Fruit fly (Drosophila melanogaster) whole organism, embryonic: Measurements from ENCODE around the gene Nepl21.

Source experiments
- CG10431 ChIP-seq: fragments of 200-800 bp; sonication (Bioruptor generic); optimal IDR thresholded peaks from 3 replicates; lab custom pipeline; 2018; ENCODE audit warnings: missing biosample characterization, mild to moderate bottlenecking, missing genetic modification characterization
- CG10543 ChIP-seq: fragments of 200-800 bp; sonication (Bioruptor generic); optimal IDR thresholded peaks from 3 replicates; lab custom pipeline; 2017; ENCODE audit warnings: missing biosample characterization, mild to moderate bottlenecking, missing genetic modification characterization, moderate library complexity
- CG12219 ChIP-seq: fragments of 200-800 bp; sonication (Bioruptor generic); optimal IDR thresholded peaks from 3 replicates; lab custom pipeline; 2018; ENCODE audit warnings: missing biosample characterization, mild to moderate bottlenecking, missing genetic modification characterization
- CG1233 ChIP-seq: fragments of 200-800 bp; sonication (Bioruptor generic); optimal IDR thresholded peaks from 4 replicates; lab custom pipeline; 2018; ENCODE audit warnings: missing biosample characterization, mild to moderate bottlenecking, missing genetic modification characterization
- CG12769 ChIP-seq: fragments of 200-800 bp; sonication (Bioruptor generic); optimal IDR thresholded peaks from 2 replicates; lab custom pipeline; 2019; ENCODE audit warnings: missing biosample characterization, mild to moderate bottlenecking, missing genetic modification characterization, moderate library complexity
- CG13287 ChIP-seq: fragments of 200-800 bp; sonication (Bioruptor generic); IDR thresholded peaks from 2 replicates; pipeline ENCODE4 v1.3.6; 2022; ENCODE audit warnings: missing biosample characterization, missing genetic modification characterization; ENCODE audit not compliant: partially characterized antibody
- CG13775 ChIP-seq: fragments of 200-800 bp; sonication (Bioruptor generic); optimal IDR thresholded peaks from 3 replicates; lab custom pipeline; 2017; ENCODE audit warnings: missing biosample characterization, mild to moderate bottlenecking, missing genetic modification characterization
- CG14441 ChIP-seq: fragments of 200-800 bp; sonication (Bioruptor generic); IDR thresholded peaks from 2 replicates; pipeline ENCODE4 v1.3.6; 2022; ENCODE audit warnings: missing biosample characterization, missing genetic modification characterization
- CG15696 ChIP-seq: fragments of 200-800 bp; sonication (Bioruptor generic); optimal IDR thresholded peaks from 2 replicates; lab custom pipeline; 2019; ENCODE audit warnings: missing biosample characterization, mild to moderate bottlenecking, missing genetic modification characterization, moderate library complexity
- CG17186 ChIP-seq: fragments of 200-800 bp; sonication (Bioruptor generic); optimal IDR thresholded peaks from 3 replicates; lab custom pipeline; 2017; ENCODE audit warnings: missing biosample characterization, missing genetic modification reagents, missing genetic modification characterization
- CG18011 ChIP-seq: fragments of 200-800 bp; sonication (Bioruptor generic); optimal IDR thresholded peaks from 2 replicates; lab custom pipeline; 2017; ENCODE audit warnings: missing biosample characterization, missing genetic modification characterization, mild to moderate bottlenecking, moderate library complexity, missing genotype
- CG2199 ChIP-seq: fragments of 200-800 bp; sonication (Bioruptor generic); IDR thresholded peaks from 3 replicates; pipeline ENCODE4 v1.3.6; 2022; ENCODE audit warnings: missing biosample characterization, missing genetic modification characterization
- CG34376 ChIP-seq: fragments of 200-800 bp; sonication (Bioruptor generic); optimal IDR thresholded peaks from 2 replicates; lab custom pipeline; 2018; ENCODE audit warnings: missing biosample characterization, mild to moderate bottlenecking, missing genetic modification characterization
- CG6791 ChIP-seq: fragments of 200-800 bp; sonication (Bioruptor generic); IDR thresholded peaks from 3 replicates; pipeline ENCODE4 v1.3.6; 2022; ENCODE audit warnings: missing biosample characterization, missing genetic modification characterization; ENCODE audit not compliant: partially characterized antibody
- CG6854 ChIP-seq: fragments of 200-800 bp; sonication (Bioruptor generic); optimal IDR thresholded peaks from 3 replicates; lab custom pipeline; 2017; ENCODE audit warnings: missing biosample characterization, mild to moderate bottlenecking, missing genetic modification characterization
- CG7987 ChIP-seq: fragments of 200-800 bp; sonication (Bioruptor generic); optimal IDR thresholded peaks from 2 replicates; lab custom pipeline; 2018; ENCODE audit warnings: missing biosample characterization, mild to moderate bottlenecking, missing genetic modification characterization, moderate library complexity
- CG8478 ChIP-seq: fragments of >200 bp; optimal IDR thresholded peaks from 2 replicates; lab custom pipeline; 2018
- CG8924 ChIP-seq: fragments of 200-800 bp; optimal IDR thresholded peaks from 3 replicates; lab custom pipeline; 2019; ENCODE audit warnings: missing biosample characterization, mild to moderate bottlenecking, missing genetic modification characterization, moderate library complexity
- CG9876 ChIP-seq: fragments of 200-800 bp; sonication (Bioruptor generic); optimal IDR thresholded peaks from 2 replicates; lab custom pipeline; 2016; ENCODE audit warnings: missing biosample characterization, missing genetic modification characterization
- CrebB ChIP-seq: fragments of 200-800 bp; sonication (Bioruptor generic); optimal IDR thresholded peaks from 3 replicates; lab custom pipeline; 2018; ENCODE audit warnings: missing biosample characterization, mild to moderate bottlenecking, missing genetic modification characterization
- D ChIP-seq, 2 experiments: fragments of 200-800 bp in 1 of 2; fragments of >200 bp in 1 of 2; sonication (Bioruptor generic) in 1 of 2; optimal IDR thresholded peaks; 2 replicates in 1 of 2; 3 replicates in 1 of 2; lab custom pipeline; 2017; ENCODE audit warnings: mild to moderate bottlenecking in 1 of 2, missing biosample characterization in 1 of 2, missing genetic modification characterization in 1 of 2, missing genetic modification reagents in 1 of 2
- Fer1 ChIP-seq: fragments of 200-800 bp; sonication (Bioruptor generic); optimal IDR thresholded peaks from 2 replicates; lab custom pipeline; 2017; ENCODE audit warnings: missing biosample characterization, mild to moderate bottlenecking, missing genetic modification characterization
- H15 ChIP-seq: fragments of 200-800 bp; sonication (Bioruptor generic); IDR thresholded peaks from 3 replicates; pipeline ENCODE4 v1.3.6; 2022; ENCODE audit warnings: missing biosample characterization, missing genetic modification characterization
- HLH54F ChIP-seq: fragments of 200-800 bp; sonication (Bioruptor generic); optimal IDR thresholded peaks from 3 replicates; lab custom pipeline; 2016; ENCODE audit warnings: missing biosample characterization, missing genetic modification characterization
- HmgZ ChIP-seq: fragments of 200-800 bp; sonication (Bioruptor generic); optimal IDR thresholded peaks from 2 replicates; lab custom pipeline; 2018; ENCODE audit warnings: missing biosample characterization, mild to moderate bottlenecking, missing genetic modification characterization
- Hmx ChIP-seq: fragments of 200-800 bp; sonication (Bioruptor generic); optimal IDR thresholded peaks from 2 replicates; lab custom pipeline; 2016; ENCODE audit warnings: missing biosample characterization, missing genetic modification characterization
- Med ChIP-seq: fragments of 200-800 bp; sonication (Bioruptor generic); peaks from one replicate; lab custom pipeline; 2016; ENCODE audit warnings: missing biosample characterization, missing genetic modification characterization, mild to moderate bottlenecking, inconsistent platforms, moderate library complexity
- NFAT ChIP-seq: fragments of 200-800 bp; sonication (Bioruptor generic); IDR thresholded peaks from 2 replicates; pipeline ENCODE4 v1.3.6; 2022; ENCODE audit warnings: missing biosample characterization, missing genetic modification characterization
- NK7.1 ChIP-seq: fragments of 200-800 bp; sonication (Bioruptor generic); optimal IDR thresholded peaks from 3 replicates; lab custom pipeline; 2016; ENCODE audit warnings: missing biosample characterization, missing genetic modification characterization
- Oaz ChIP-seq: fragments of 200-800 bp; sonication (Bioruptor generic); IDR thresholded peaks from 2 replicates; pipeline ENCODE4 v1.3.6; 2022; ENCODE audit warnings: missing biosample characterization, missing genetic modification characterization
- Pdp1 ChIP-seq, 2 experiments: fragments of 200-800 bp; sonication (Bioruptor generic); optimal IDR thresholded peaks; 3 replicates each; lab custom pipeline; 2016; ENCODE audit warnings: missing biosample characterization in 2 of 2, missing genetic modification characterization in 2 of 2, mild to moderate bottlenecking in 1 of 2, moderate library complexity in 1 of 2
- Rfx ChIP-seq: fragments of 200-800 bp; sonication (Bioruptor generic); IDR thresholded peaks from 2 replicates; pipeline ENCODE4 v1.3.6; 2022; ENCODE audit warnings: missing biosample characterization, missing genetic modification characterization
- Stat92E ChIP-seq, 3 experiments: fragments of >200 bp in 2 of 3; fragments of 200-800 bp in 1 of 3; sonication (Bioruptor generic) in 1 of 3; optimal IDR thresholded peaks; 2 replicates each; lab custom pipeline; 2017 to 2019; ENCODE audit warnings: missing biosample characterization in 3 of 3, missing genetic modification characterization in 3 of 3, mild to moderate bottlenecking in 1 of 3, moderate library complexity in 1 of 3
- abd-A ChIP-seq: fragments of 200-800 bp; sonication (Bioruptor generic); optimal IDR thresholded peaks from 3 replicates; lab custom pipeline; 2019; ENCODE audit warnings: missing biosample characterization, mild to moderate bottlenecking, missing genetic modification characterization, moderate library complexity
- ap ChIP-seq: fragments of 200-800 bp; sonication (Bioruptor generic); IDR thresholded peaks from 2 replicates; pipeline ENCODE4 v1.3.6; 2022; ENCODE audit warnings: missing biosample characterization, missing genetic modification characterization
- cg ChIP-seq: fragments of 200-800 bp; sonication (Bioruptor generic); optimal IDR thresholded peaks from 3 replicates; lab custom pipeline; 2019; ENCODE audit warnings: missing biosample characterization, mild to moderate bottlenecking, missing genetic modification characterization, moderate library complexity
- ci ChIP-seq: fragments of 200-800 bp; sonication (Bioruptor generic); IDR thresholded peaks from 3 replicates; pipeline ENCODE4 v1.3.6; 2022; ENCODE audit warnings: missing biosample characterization, missing genetic modification characterization
- crol ChIP-seq: fragments of 200-800 bp; sonication (Bioruptor generic); IDR thresholded peaks from 2 replicates; pipeline ENCODE4 v1.3.6; 2022; ENCODE audit warnings: missing biosample characterization, missing genetic modification characterization
- eyg ChIP-seq: fragments of 200-800 bp; sonication (Bioruptor generic); optimal IDR thresholded peaks from 3 replicates; lab custom pipeline; 2016; ENCODE audit warnings: missing biosample characterization, missing genetic modification characterization
- gsb-n ChIP-seq: fragments of 200-800 bp; sonication (Bioruptor generic); optimal IDR thresholded peaks from 3 replicates; lab custom pipeline; 2018; ENCODE audit warnings: missing biosample characterization, mild to moderate bottlenecking, missing genetic modification characterization
- hbn ChIP-seq: fragments of 200-800 bp; sonication (Bioruptor generic); IDR thresholded peaks from 2 replicates; pipeline ENCODE4 v1.3.6; 2022; ENCODE audit warnings: missing biosample characterization, missing genetic modification characterization; ENCODE audit not compliant: partially characterized antibody
- hkb ChIP-seq, 2 experiments: fragments of 200-800 bp in 1 of 2; fragments of >200 bp in 1 of 2; sonication (Bioruptor generic) in 1 of 2; IDR thresholded peaks in 1 of 2; optimal IDR thresholded peaks in 1 of 2; 2 replicates each; pipeline versions ENCODE4 v1.3.6 to Lab custom; 2017 to 2022; ENCODE audit warnings: missing biosample characterization in 1 of 2, missing genetic modification characterization in 1 of 2
- salm ChIP-seq: fragments of 200-800 bp; sonication (Bioruptor generic); optimal IDR thresholded peaks from 2 replicates; lab custom pipeline; 2018; ENCODE audit warnings: missing biosample characterization, mild to moderate bottlenecking, missing genetic modification characterization
- sens ChIP-seq: fragments of 200-800 bp; sonication (Bioruptor generic); peaks from one replicate; lab custom pipeline; 2016; ENCODE audit warnings: missing biosample characterization, missing genetic modification characterization
- sim ChIP-seq: fragments of 200-800 bp; sonication (Bioruptor generic); IDR thresholded peaks from 2 replicates; pipeline ENCODE4 v1.3.6; 2022; ENCODE audit warnings: missing biosample characterization, missing genetic modification characterization
- vfl ChIP-seq: fragments of 200-800 bp; sonication (Bioruptor generic); optimal IDR thresholded peaks from 2 replicates; lab custom pipeline; 2016; ENCODE audit warnings: missing biosample characterization, missing genetic modification characterization
- wek ChIP-seq: fragments of 200-800 bp; sonication (Bioruptor generic); optimal IDR thresholded peaks from 3 replicates; lab custom pipeline; 2018; ENCODE audit warnings: missing biosample characterization, mild to moderate bottlenecking, missing genetic modification characterization, moderate library complexity
- yki ChIP-seq: fragments of >200 bp; optimal IDR thresholded peaks from 3 replicates; lab custom pipeline; 2018
- zen2 ChIP-seq: fragments of 200-800 bp; sonication (Bioruptor generic); IDR thresholded peaks from 3 replicates; pipeline ENCODE4 v1.3.6; 2022; ENCODE audit warnings: missing biosample characterization, missing genetic modification characterization; ENCODE audit not compliant: partially characterized antibody

Nepl21 gene

dm6 chr3R:28859058-28859526 is 24.4 kb upstream of the Nepl21 start, which contains the start of gene Inx3 (continued):
- peak; percentile 7 for TF ChIP-seq CG6854 (GFP tag; lab: Kevin White, UChicago)
- peak; percentile 76; the same call in 2 of the 3 replicates for TF ChIP-seq ci (GFP tag; lab: Robert Waterston, UW)
- TF ChIP-seq gsb-n (tag; lab: Kevin White, UChicago) = no peak
- peak; percentile 8 for TF ChIP-seq CG1233
- TF ChIP-seq CG9876 (GFP tag; lab: Kevin White, UChicago) = no peak
- no peak for TF ChIP-seq CG15696 (tag; lab: Kevin White, UChicago)
- TF ChIP-seq Med = peak; percentile 82
- TF ChIP-seq CG12219 (GFP tag; lab: Kevin White, UChicago) = peak; percentile 12
- TF ChIP-seq CG8478 (lab: Kevin White, UChicago) = no peak
- TF ChIP-seq abd-A (tag; lab: Kevin White, UChicago) = peak; percentile 8
- TF ChIP-seq Pdp1 (GFP tag; optimal IDR thresholded peaks at IDR 0.05; lab: Kevin White, UChicago) = peak in 1 of 2 experiments; percentile 3
- 0 out of 2 replicates have a peak, but pooled peaks have one; percentile 19 for TF ChIP-seq sim (GFP tag; lab: Robert Waterston, UW)
- TF ChIP-seq ap (GFP tag; lab: Robert Waterston, UW) = no peak
- peak; percentile 7 for TF ChIP-seq CG7987 (GFP tag; lab: Kevin White, UChicago)
- no peak for TF ChIP-seq Rfx (GFP tag; lab: Robert Waterston, UW)
- no peak for TF ChIP-seq hkb (optimal IDR thresholded peaks at IDR 0.05; lab: Kevin White, UChicago)
- 0 out of 2 replicates have a peak, but pooled peaks have one; percentile 10 for TF ChIP-seq hkb (GFP tag; IDR thresholded peaks at IDR 0.05; lab: Robert Waterston, UW)
- TF ChIP-seq CG18011 (GFP tag; lab: Kevin White, UChicago) = no peak
- TF ChIP-seq crol (GFP tag; lab: Robert Waterston, UW) = 0 out of 2 replicates have a peak, but pooled peaks have one; percentile 9
- TF ChIP-seq eyg (GFP tag; lab: Kevin White, UChicago) = no peak
- peak; percentile 44 for TF ChIP-seq CG13287 (GFP tag; lab: Robert Waterston, UW)
- no peak for TF ChIP-seq Oaz (GFP tag; lab: Robert Waterston, UW)
- no peak for TF ChIP-seq Fer1 (GFP tag; lab: Kevin White, UChicago)
- no peak for TF ChIP-seq CG13775 (GFP tag; lab: Kevin White, UChicago)
- peak; percentile 17 for TF ChIP-seq CG34376 (GFP tag; lab: Kevin White, UChicago)
- TF ChIP-seq HmgZ (tag; lab: Kevin White, UChicago) = no peak
- TF ChIP-seq sens = peak; percentile 86
- TF ChIP-seq CG14441 (GFP tag; lab: Robert Waterston, UW) = no peak
- TF ChIP-seq HLH54F (GFP tag; lab: Kevin White, UChicago) = no peak
- peak; percentile 70; the same call in 2 of the 3 replicates for TF ChIP-seq zen2 (GFP tag; lab: Robert Waterston, UW)
- TF ChIP-seq CG10543 = peak; percentile 38
- TF ChIP-seq CG2199 (GFP tag; lab: Robert Waterston, UW) = peak; percentile 89
- no peak for TF ChIP-seq CG17186
- TF ChIP-seq D (optimal IDR thresholded peaks at IDR 0.05; lab: Kevin White, UChicago) = peak; percentile 35
- TF ChIP-seq D (GFP tag; optimal IDR thresholded peaks at IDR 0.05; lab: Kevin White, UChicago) = no peak
- TF ChIP-seq CG6791 (GFP tag; lab: Robert Waterston, UW) = 0 out of 3 replicates have a peak, but pooled peaks have one; percentile 24
- no peak for TF ChIP-seq H15
- TF ChIP-seq NK7.1 (GFP tag; lab: Kevin White, UChicago) = no peak
- no peak for TF ChIP-seq Hmx
- peak; percentile 70 for TF ChIP-seq CG12769
- peak; percentile 31 for TF ChIP-seq yki (lab: Kevin White, UChicago)
- TF ChIP-seq NFAT (GFP tag; lab: Robert Waterston, UW) = peak; percentile 19; the same call in 1 of the 2 replicates
- TF ChIP-seq Stat92E (GFP tag; optimal IDR thresholded peaks at IDR 0.05; lab: Kevin White, UChicago) = peak in 1 of 3 experiments; percentile 23
- TF ChIP-seq CG10431 (GFP tag; lab: Kevin White, UChicago) = peak; percentile 6
- TF ChIP-seq CG8924 (tag; lab: Kevin White, UChicago) = peak; percentile 37
- peak; percentile 74 for TF ChIP-seq cg (GFP tag; lab: Kevin White, UChicago)
- TF ChIP-seq CrebB (tag; lab: Kevin White, UChicago) = peak; percentile 13
- peak; percentile 34; the same call in 1 of the 2 replicates for TF ChIP-seq hbn (GFP tag; lab: Robert Waterston, UW)
- TF ChIP-seq wek = peak; percentile 4
- no peak for TF ChIP-seq vfl
- TF ChIP-seq salm (tag; lab: Kevin White, UChicago) = no peak
